Fruit fly (Drosophila melanogaster): ENCODE results near the gene Bet5.
A peak's percentile ranks its signal among the peaks of the same experiment; 100 is the strongest.

DNA sequence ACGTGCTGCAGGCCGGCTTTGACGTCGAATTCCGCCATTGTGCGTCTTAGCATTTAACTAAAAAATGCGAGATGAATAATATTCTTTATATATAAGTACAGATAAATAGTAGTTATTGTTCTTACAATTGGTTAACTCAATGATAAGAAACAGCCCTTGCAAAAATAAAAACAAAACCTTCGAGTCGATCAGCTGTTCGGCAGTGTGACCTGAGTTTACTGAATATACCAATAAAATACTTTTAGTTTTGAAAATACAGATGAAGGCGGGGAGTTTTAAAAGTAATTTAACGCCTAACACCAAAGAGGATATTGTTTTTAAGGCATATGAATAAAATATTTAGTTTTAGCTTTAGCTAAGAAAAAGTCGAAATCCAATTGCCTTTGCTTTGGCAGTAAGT, 2.5 kb upstream of the Bet5 start, which contains the start of the genes CG1983 and CG15530:
- TF ChIP-seq kay (GFP tag; ENCODE audit: borderline replicate concordance): peak; percentile 82
- TF ChIP-seq cnc (optimal IDR thresholded peaks at IDR 0.05): no peak
- no peak for TF ChIP-seq CG12768 (GFP tag; optimal IDR thresholded peaks at IDR 0.05)
- no peak for TF ChIP-seq Mnt (GFP tag; optimal IDR thresholded peaks at IDR 0.05)
- TF ChIP-seq tj (GFP tag; optimal IDR thresholded peaks at IDR 0.05): no peak
- no peak for TF ChIP-seq CG7101 (tag; optimal IDR thresholded peaks at IDR 0.05)
- no peak for TF ChIP-seq bab1 (GFP tag; optimal IDR thresholded peaks at IDR 0.05)
- TF ChIP-seq ovo (GFP tag; optimal IDR thresholded peaks at IDR 0.05): no peak
- no peak for TF ChIP-seq cic (GFP tag; optimal IDR thresholded peaks at IDR 0.05)
- TF ChIP-seq CG7045 (GFP tag; optimal IDR thresholded peaks at IDR 0.05): no peak
